Worm (Caenorhabditis elegans): ENCODE data around the gene W09D6.1.

The W09D6.1 gene

ce11 chrIII:11090112-11090648 lies 21.5 kb downstream of the W09D6.1 start (continued):
- TF ChIP-seq him-1 (tag; optimal IDR thresholded peaks at IDR 0.05) (peak; percentile 59), ztf-18 (tag; optimal IDR thresholded peaks at IDR 0.05) (peak; percentile 2), cebp-1 (GFP tag; IDR thresholded peaks at IDR 0.05) (no peak), cebp-1 (tag; optimal IDR thresholded peaks at IDR 0.05) (peak; percentile 50), lsy-27 (tag; optimal IDR thresholded peaks at IDR 0.05; ENCODE audit: borderline replicate concordance, insufficient read depth) (no peak), F33H1.4 (GFP tag; IDR thresholded peaks at IDR 0.05) (peak; percentile 65), madf-8 (GFP tag; conservative IDR thresholded peaks at IDR 0.05) (peak; percentile 56), attf-3 (GFP tag; conservative IDR thresholded peaks at IDR 0.05) (no peak), B0019.2 (GFP tag; conservative IDR thresholded peaks at IDR 0.05) (no peak), Y56A3A.18 (GFP tag; IDR thresholded peaks at IDR 0.05) (peak; percentile 57; the same call in 1 of the 2 replicates), chd-7 (tag; optimal IDR thresholded peaks at IDR 0.05) (peak; percentile 79), F23B12.7 (tag; optimal IDR thresholded peaks at IDR 0.05; ENCODE audit: insufficient read depth) (peak; percentile 46), ceh-58 (GFP tag; IDR thresholded peaks at IDR 0.05) (0 out of 2 replicates have a peak, but pooled peaks have one; percentile 27), die-1 (tag; optimal IDR thresholded peaks at IDR 0.05) (peak; percentile 43), hrde-1 (tag; optimal IDR thresholded peaks at IDR 0.05; ENCODE audit: borderline replicate concordance) (peak; percentile 41), F10E7.11 (tag; optimal IDR thresholded peaks at IDR 0.05) (peak; percentile 29), ceh-100 (GFP tag; IDR thresholded peaks at IDR 0.05) (peak; percentile 90), F55B11.4 (tag; optimal IDR thresholded peaks at IDR 0.05; ENCODE audit: borderline replicate concordance, insufficient read depth) (no peak), ztf-22 (GFP tag; optimal IDR thresholded peaks at IDR 0.05) (no peak), snpc-3.4 (tag; optimal IDR thresholded peaks at IDR 0.05) (peak; percentile 97), B0035.1 (tag; optimal IDR thresholded peaks at IDR 0.05) (no peak), B0261.1 (tag; optimal IDR thresholded peaks at IDR 0.05) (no peak), ztf-28 (GFP tag; IDR thresholded peaks at IDR 0.05) (no peak; the same call in 1 of the 2 replicates), nfya-2 (GFP tag; IDR thresholded peaks at IDR 0.05) (0 out of 2 replicates have a peak, but pooled peaks have one; percentile 4), lin-54 (GFP tag; optimal IDR thresholded peaks at IDR 0.05) (peak; percentile 32), nhr-179 (tag; optimal IDR thresholded peaks at IDR 0.05) (no peak), lir-1 (GFP tag; conservative IDR thresholded peaks at IDR 0.05) (peak; percentile 67; the same call in 1 of the 2 replicates), rcor-1 (GFP tag; IDR thresholded peaks at IDR 0.05) (peak; percentile 75), gei-17 (GFP tag; optimal IDR thresholded peaks at IDR 0.05) (peak; percentile 51), snpc-1.1 (tag; optimal IDR thresholded peaks at IDR 0.05; ENCODE audit: insufficient read depth) (peak; percentile 98), mel-28 (tag; optimal IDR thresholded peaks at IDR 0.05; ENCODE audit: borderline replicate concordance) (peak; percentile 3), mcd-1 (GFP tag; IDR thresholded peaks at IDR 0.05) (peak; percentile 62), mes-4 (tag; optimal IDR thresholded peaks at IDR 0.05) (peak; percentile 35), bed-2 (GFP tag; IDR thresholded peaks at IDR 0.05) (no peak), hsf-1 (GFP tag; IDR thresholded peaks at IDR 0.05) (peak; percentile 52), zfh-2 (GFP tag; conservative IDR thresholded peaks at IDR 0.05) (no peak; the same call in 1 of the 2 replicates), pbrm-1 (GFP tag; IDR thresholded peaks at IDR 0.05) (peak; percentile 92), let-526 (GFP tag; IDR thresholded peaks at IDR 0.05) (no peak), hlh-26 (GFP tag; conservative IDR thresholded peaks at IDR 0.05) (no peak)
